Worm (Caenorhabditis elegans) whole organism, early embryonic: ENCODE data around the gene F44E5.1.
A peak's percentile ranks its signal among the peaks of the same experiment; 100 is the strongest.

Source experiments
- B0310.2 ChIP-seq: sonication (generic microtip); optimal IDR thresholded peaks from 2 replicates; lab custom pipeline; 2016; ENCODE audit warnings: mild to moderate bottlenecking, missing genetic modification characterization, missing compliant biosample characterization
- F13C5.2 ChIP-seq: sonication (generic microtip); optimal IDR thresholded peaks from 2 replicates; lab custom pipeline; 2017; ENCODE audit warnings: mild to moderate bottlenecking, missing genetic modification characterization, inconsistent platforms, missing compliant biosample characterization
- aly-1 ChIP-seq: sonication (generic microtip); optimal IDR thresholded peaks from 2 replicates; lab custom pipeline; 2016; ENCODE audit warnings: missing genetic modification characterization, missing compliant biosample characterization
- ama-1 ChIP-seq: fragments of 150-350 bp; optimal IDR thresholded peaks from 2 replicates; lab custom pipeline; 2014
- ceh-13 ChIP-seq: fragments of 200-800 bp; sonication (Bioruptor generic); optimal IDR thresholded peaks from 2 replicates; lab custom pipeline; 2018; ENCODE audit warnings: mild to moderate bottlenecking, missing genetic modification characterization, missing compliant biosample characterization
- ceh-36 ChIP-seq: sonication (generic microtip); optimal IDR thresholded peaks from 2 replicates; lab custom pipeline; 2016; ENCODE audit warnings: missing genetic modification characterization, inconsistent platforms, missing compliant biosample characterization
- ets-7 ChIP-seq: sonication (generic microtip); optimal IDR thresholded peaks from 2 replicates; lab custom pipeline; 2016; ENCODE audit warnings: missing genotype, missing genetic modification characterization, missing compliant biosample characterization
- flt-1 ChIP-seq: fragments of 200-800 bp; sonication (Bioruptor generic); IDR thresholded peaks from 2 replicates; pipeline ENCODE4 v1.3.6; 2022; ENCODE audit warnings: missing genetic modification characterization, missing compliant biosample characterization
- hmbx-1 ChIP-seq: sonication (generic microtip); optimal IDR thresholded peaks from 2 replicates; lab custom pipeline; 2016; ENCODE audit warnings: mild to moderate bottlenecking, missing genetic modification characterization, missing compliant biosample characterization
- hmg-4 ChIP-seq: fragments of 200-800 bp; sonication (Bioruptor generic); optimal IDR thresholded peaks from 2 replicates; lab custom pipeline; 2018; ENCODE audit warnings: mild to moderate bottlenecking, missing genetic modification characterization, missing compliant biosample characterization
- hnd-1 ChIP-seq: sonication (generic microtip); optimal IDR thresholded peaks from 2 replicates; lab custom pipeline; 2016; ENCODE audit warnings: missing genetic modification characterization, missing compliant biosample characterization
- pes-1 ChIP-seq: fragments of 200-800 bp; sonication (Bioruptor generic); IDR thresholded peaks from 2 replicates; pipeline ENCODE4 v1.3.6; 2022; ENCODE audit warnings: missing genetic modification reagents, missing genetic modification characterization, missing compliant biosample characterization
- scrt-1 ChIP-seq: fragments of 200-800 bp; sonication (Bioruptor generic); IDR thresholded peaks from 2 replicates; pipeline ENCODE4 v1.3.6; 2022; ENCODE audit warnings: missing genetic modification characterization, missing compliant biosample characterization
- sea-1 ChIP-seq: fragments of 200-800 bp; sonication (Bioruptor generic); conservative IDR thresholded peaks from 2 replicates; pipeline ENCODE4 v1.3.6; 2022; ENCODE audit warnings: missing genetic modification characterization, missing compliant biosample characterization
- tbx-11 ChIP-seq: fragments of 200-800 bp; sonication (Bioruptor generic); IDR thresholded peaks from 2 replicates; pipeline ENCODE4 v1.3.6; 2022; ENCODE audit warnings: missing genetic modification characterization, missing compliant biosample characterization
- tbx-37 ChIP-seq: fragments of 200-800 bp; sonication (Bioruptor generic); conservative IDR thresholded peaks from 2 replicates; pipeline ENCODE4 v1.3.6; 2022; ENCODE audit warnings: missing genetic modification reagents, missing genetic modification characterization, missing compliant biosample characterization
- tra-4 ChIP-seq: sonication (generic microtip); optimal IDR thresholded peaks from 2 replicates; lab custom pipeline; 2017; ENCODE audit warnings: missing genetic modification characterization, missing compliant biosample characterization

The F44E5.1 gene

ce11 chrII:11790458-11790857 is 16.1 kb upstream of the F44E5.1 start, which contains the start of gene F43G6.4:
Gene F43G6.4 (plus strand): TSS chrII:11790758.
- TF ChIP-seq ceh-13 (GFP tag; lab: Kevin White, UChicago), result no peak
- no peak for TF ChIP-seq scrt-1 (GFP tag; lab: Robert Waterston, UW)
- TF ChIP-seq tbx-11 (GFP tag; lab: Robert Waterston, UW), result no peak
- no peak for TF ChIP-seq ceh-36
- no peak for TF ChIP-seq sea-1 (GFP tag; lab: Robert Waterston, UW)
- no peak for TF ChIP-seq hmg-4
- no peak for TF ChIP-seq aly-1 (tag; lab: Kevin White, UChicago)
- no peak for TF ChIP-seq hmbx-1 (tag; lab: Kevin White, UChicago)
- TF ChIP-seq tra-4 (tag; lab: Kevin White, UChicago), result no peak
- TF ChIP-seq F13C5.2 (tag; lab: Kevin White, UChicago), result no peak

ce11 chrII:11788025-11788424 is 13.7 kb upstream of the F44E5.1 start:
- TF ChIP-seq ama-1 (lab: Kevin White, UChicago) (no peak), scrt-1 (GFP tag; lab: Robert Waterston, UW) (no peak), flt-1 (GFP tag; lab: Robert Waterston, UW) (no peak), ets-7 (tag; lab: Kevin White, UChicago) (no peak), tra-4 (tag; lab: Kevin White, UChicago) (no peak), ceh-13 (GFP tag; lab: Kevin White, UChicago) (no peak), tbx-37 (GFP tag; lab: Robert Waterston, UW) (no peak), sea-1 (GFP tag; lab: Robert Waterston, UW) (no peak), pes-1 (no peak), hmbx-1 (tag; lab: Kevin White, UChicago) (no peak), B0310.2 (tag; lab: Kevin White, UChicago) (no peak), hmg-4 (no peak), F13C5.2 (tag; lab: Kevin White, UChicago) (no peak), tbx-11 (GFP tag; lab: Robert Waterston, UW) (no peak), ceh-36 (no peak), hnd-1 (tag; lab: Kevin White, UChicago) (no peak), aly-1 (tag; lab: Kevin White, UChicago) (no peak)

ce11 chrII:11782493-11782892 is 8.1 kb upstream of the F44E5.1 start, which contains the start of gene F43G6.16:
Gene F43G6.16 (minus strand): TSS chrII:11782633.
- TF ChIP-seq hmbx-1 (tag; lab: Kevin White, UChicago) (no peak), B0310.2 (tag; lab: Kevin White, UChicago) (no peak), hnd-1 (tag; lab: Kevin White, UChicago) (no peak), tra-4 (tag; lab: Kevin White, UChicago) (no peak), pes-1 (no peak), F13C5.2 (tag; lab: Kevin White, UChicago) (no peak), ceh-13 (GFP tag; lab: Kevin White, UChicago) (no peak), ama-1 (lab: Kevin White, UChicago) (no peak), scrt-1 (GFP tag; lab: Robert Waterston, UW) (no peak), sea-1 (GFP tag; lab: Robert Waterston, UW) (no peak), tbx-37 (GFP tag; lab: Robert Waterston, UW) (no peak), aly-1 (tag; lab: Kevin White, UChicago) (no peak), ceh-36 (no peak)

- TF ChIP-seq F13C5.2 (tag; lab: Kevin White, UChicago), result peak; percentile 17
- no peak for TF ChIP-seq ceh-13 (GFP tag; lab: Kevin White, UChicago)
- TF ChIP-seq flt-1 (GFP tag; lab: Robert Waterston, UW), result no peak
- no peak for TF ChIP-seq tbx-11 (GFP tag; lab: Robert Waterston, UW)
- TF ChIP-seq hmg-4, result peak; percentile 20
- no peak for TF ChIP-seq sea-1 (GFP tag; lab: Robert Waterston, UW)
- no peak for TF ChIP-seq ceh-36
- TF ChIP-seq aly-1 (tag; lab: Kevin White, UChicago), result no peak
- no peak for TF ChIP-seq B0310.2 (tag; lab: Kevin White, UChicago)
These were observed 3.6 kb upstream of the F44E5.1 start, which contains the start of the genes patr-1 and dna-2 for ce11 chrII:11777893-11778480. Gene patr-1 (minus strand): TSS chrII:11777943. Gene dna-2 (plus strand): TSS chrII:11778430.

ce11 chrII:11772364-11772763 is 2.0 kb downstream of the F44E5.1 start, which contains the start of gene F44E5.15:
Gene F44E5.15 (plus strand): TSS chrII:11772664.
- TF ChIP-seq hmg-4 (no peak), aly-1 (tag; lab: Kevin White, UChicago) (no peak), ceh-13 (GFP tag; lab: Kevin White, UChicago) (no peak), scrt-1 (GFP tag; lab: Robert Waterston, UW) (no peak), ama-1 (lab: Kevin White, UChicago) (no peak), tbx-37 (GFP tag; lab: Robert Waterston, UW) (no peak), ceh-36 (no peak)

- TF ChIP-seq tra-4 (tag; lab: Kevin White, UChicago), result no peak
- no peak for TF ChIP-seq F13C5.2 (tag; lab: Kevin White, UChicago)
- TF ChIP-seq hmbx-1 (tag; lab: Kevin White, UChicago), result no peak
- TF ChIP-seq scrt-1 (GFP tag; lab: Robert Waterston, UW), result no peak
- no peak for TF ChIP-seq ceh-13 (GFP tag; lab: Kevin White, UChicago)
- no peak for TF ChIP-seq tbx-11 (GFP tag; lab: Robert Waterston, UW)
- no peak for TF ChIP-seq flt-1 (GFP tag; lab: Robert Waterston, UW)
- no peak for TF ChIP-seq hnd-1 (tag; lab: Kevin White, UChicago)
- TF ChIP-seq aly-1 (tag; lab: Kevin White, UChicago), result no peak
- TF ChIP-seq pes-1, result no peak
- TF ChIP-seq B0310.2 (tag; lab: Kevin White, UChicago), result no peak
- no peak for TF ChIP-seq ama-1 (lab: Kevin White, UChicago)
- TF ChIP-seq tbx-37 (GFP tag; lab: Robert Waterston, UW), result no peak
These were observed 7.9 kb downstream of the F44E5.1 start, which contains the start of gene F44E5.2 for ce11 chrII:11766472-11766871. Gene F44E5.2 (plus strand): TSS chrII:11766772.
